Worm (Caenorhabditis elegans) whole organism, L1 larva: ENCODE data around the gene C45B2.2.

Experiments used
- C04F5.9 ChIP-seq: sonication (generic microtip); optimal IDR thresholded peaks from 2 replicates; lab custom pipeline; 2016; ENCODE audit warnings: missing genetic modification characterization, missing compliant biosample characterization
- C16A3.4 ChIP-seq: fragments of 150-350 bp; optimal IDR thresholded peaks from 2 replicates; lab custom pipeline; 2014; ENCODE audit warnings: missing biosample characterization, missing genetic modification characterization
- C34B4.2 ChIP-seq: sonication (generic microtip); optimal IDR thresholded peaks from 2 replicates; lab custom pipeline; 2017; ENCODE audit warnings: mild to moderate bottlenecking, missing genetic modification characterization, missing compliant biosample characterization
- F16B12.6 ChIP-seq: fragments of 150-350 bp; optimal IDR thresholded peaks from 2 replicates; lab custom pipeline; 2014; ENCODE audit warnings: missing biosample characterization, missing genetic modification characterization
- aly-2 ChIP-seq: fragments of 150-350 bp; optimal IDR thresholded peaks from 2 replicates; lab custom pipeline; 2014; ENCODE audit warnings: missing biosample characterization, missing genetic modification characterization
- ama-1 ChIP-seq: fragments of 150-350 bp; optimal IDR thresholded peaks from 2 replicates; lab custom pipeline; 2014
- blmp-1 ChIP-seq: fragments of 150-350 bp; optimal IDR thresholded peaks from 2 replicates; lab custom pipeline; 2014; ENCODE audit warnings: missing biosample characterization, missing genetic modification characterization
- ceh-63 ChIP-seq: fragments of 200-800 bp; sonication (Bioruptor generic); optimal IDR thresholded peaks from 2 replicates; lab custom pipeline; 2018; ENCODE audit warnings: mild to moderate bottlenecking, missing genetic modification characterization, missing compliant biosample characterization
- ceh-8 ChIP-seq: fragments of 200-800 bp; sonication (Bioruptor generic); optimal IDR thresholded peaks from 2 replicates; lab custom pipeline; 2018; ENCODE audit warnings: mild to moderate bottlenecking, missing genetic modification characterization, moderate library complexity, missing compliant biosample characterization
- ceh-82 ChIP-seq, 3 experiments: fragments of 150-350 bp in 1 of 3; sonication (generic microtip) in 2 of 3; optimal IDR thresholded peaks; 2 replicates each; lab custom pipeline; 2014 to 2017; ENCODE audit warnings: missing biosample characterization in 3 of 3, missing genetic modification characterization in 3 of 3
- ceh-90 ChIP-seq: sonication (generic microtip); optimal IDR thresholded peaks from 2 replicates; lab custom pipeline; 2016; ENCODE audit warnings: missing genetic modification characterization, missing compliant biosample characterization
- ces-1 ChIP-seq: fragments of 150-350 bp; optimal IDR thresholded peaks from 2 replicates; lab custom pipeline; 2014; ENCODE audit warnings: missing biosample characterization, missing genetic modification reagents, missing genetic modification characterization
- dpl-1 ChIP-seq, 3 experiments: fragments of 150-350 bp in 2 of 3; sonication (generic microtip) in 1 of 3; optimal IDR thresholded peaks; 2 replicates each; lab custom pipeline; 2014 to 2017; ENCODE audit warnings: missing biosample characterization in 3 of 3, missing genetic modification characterization in 3 of 3, missing genetic modification reagents in 3 of 3
- dsc-1 ChIP-seq: sonication (generic microtip); optimal IDR thresholded peaks from 2 replicates; lab custom pipeline; 2016; ENCODE audit warnings: mild to moderate bottlenecking, missing genetic modification characterization, missing compliant biosample characterization
- efl-3 ChIP-seq: fragments of 200-800 bp; sonication (Bioruptor generic); optimal IDR thresholded peaks from 2 replicates; lab custom pipeline; 2018; ENCODE audit warnings: mild to moderate bottlenecking, missing genetic modification characterization, missing compliant biosample characterization
- egl-13 ChIP-seq: sonication (generic microtip); optimal IDR thresholded peaks from 2 replicates; lab custom pipeline; 2016; ENCODE audit warnings: missing genotype, missing genetic modification reagents, missing genetic modification characterization, missing compliant biosample characterization
- egl-27 ChIP-seq, 2 experiments: fragments of 150-350 bp in 1 of 2; sonication (generic microtip); optimal IDR thresholded peaks; 3 replicates each; lab custom pipeline; 2017 to 2018; ENCODE audit warnings: missing biosample characterization in 2 of 2, missing genetic modification characterization in 2 of 2, missing genetic modification reagents in 2 of 2
- elt-2 ChIP-seq: sonication (generic microtip); optimal IDR thresholded peaks from 2 replicates; lab custom pipeline; 2016; ENCODE audit warnings: missing genetic modification characterization, mild to moderate bottlenecking, inconsistent platforms, missing compliant biosample characterization, missing genetic modification reagents
- elt-3 ChIP-seq, 6 experiments: fragments of 150-350 bp in 1 of 6; sonication (generic microtip); optimal IDR thresholded peaks; 2 replicates each; lab custom pipeline; 2017 to 2018; ENCODE audit warnings: missing biosample characterization in 6 of 6, missing genetic modification characterization in 6 of 6, inconsistent platforms in 1 of 6
- ets-5 ChIP-seq: fragments of 200-800 bp; sonication (Bioruptor generic); IDR thresholded peaks from 2 replicates; pipeline ENCODE4 v1.3.6; 2022; ENCODE audit warnings: missing genetic modification characterization, missing compliant biosample characterization
- fkh-10 ChIP-seq: sonication (generic microtip); optimal IDR thresholded peaks from 2 replicates; lab custom pipeline; 2017; ENCODE audit warnings: missing biosample characterization, missing genetic modification reagents, missing genetic modification characterization
- fkh-4 ChIP-seq: sonication (generic microtip); optimal IDR thresholded peaks from 2 replicates; lab custom pipeline; 2016; ENCODE audit warnings: missing compliant biosample characterization, missing genetic modification characterization, borderline replicate concordance
- fos-1 ChIP-seq: fragments of 150-350 bp; optimal IDR thresholded peaks from 2 replicates; lab custom pipeline; 2014; ENCODE audit warnings: missing biosample characterization, missing genetic modification characterization
- grh-1 ChIP-seq: fragments of 200-800 bp; sonication (Bioruptor generic); IDR thresholded peaks from 2 replicates; pipeline ENCODE4 v1.3.6; 2022; ENCODE audit warnings: missing genetic modification reagents, missing genetic modification characterization, missing compliant biosample characterization
- hlh-17 ChIP-seq: fragments of 200-800 bp; sonication (Bioruptor generic); optimal IDR thresholded peaks from 2 replicates; lab custom pipeline; 2018; ENCODE audit warnings: missing genetic modification characterization, mild to moderate bottlenecking, missing compliant biosample characterization, moderate library complexity, borderline replicate concordance
- hlh-4 ChIP-seq: sonication (generic microtip); optimal IDR thresholded peaks from 2 replicates; lab custom pipeline; 2016; ENCODE audit warnings: mild to moderate bottlenecking, missing genetic modification characterization, missing compliant biosample characterization
- hpl-2 ChIP-seq: fragments of 150-350 bp; optimal IDR thresholded peaks from 2 replicates; lab custom pipeline; 2014; ENCODE audit warnings: missing biosample characterization, missing genetic modification reagents, missing genetic modification characterization
- isw-1 ChIP-seq: fragments of 200-800 bp; sonication (Bioruptor generic); IDR thresholded peaks from 2 replicates; pipeline ENCODE4 v1.3.6; 2022; ENCODE audit warnings: missing genetic modification characterization, missing compliant biosample characterization
- jun-1 ChIP-seq: fragments of 150-350 bp; optimal IDR thresholded peaks from 2 replicates; lab custom pipeline; 2014; ENCODE audit warnings: missing biosample characterization, missing genetic modification reagents, missing genetic modification characterization
- lin-39 ChIP-seq: fragments of 150-350 bp; optimal IDR thresholded peaks from 2 replicates; lab custom pipeline; 2014; ENCODE audit warnings: missing biosample characterization, missing genetic modification reagents, missing genetic modification characterization
- mab-9 ChIP-seq: fragments of 200-800 bp; sonication (Bioruptor generic); IDR thresholded peaks from 2 replicates; pipeline ENCODE4 v1.3.6; 2022; ENCODE audit warnings: missing genetic modification reagents, missing genetic modification characterization, missing compliant biosample characterization
- nhr-12 ChIP-seq: sonication (generic microtip); optimal IDR thresholded peaks from 2 replicates; lab custom pipeline; 2017; ENCODE audit warnings: missing biosample characterization, missing genetic modification characterization
- nhr-19 ChIP-seq: fragments of 200-800 bp; sonication (Bioruptor generic); conservative IDR thresholded peaks from 2 replicates; pipeline ENCODE4 v1.3.6; 2022; ENCODE audit warnings: missing genetic modification characterization, missing compliant biosample characterization
- nhr-47 ChIP-seq: sonication (generic microtip); optimal IDR thresholded peaks from 2 replicates; lab custom pipeline; 2016; ENCODE audit warnings: mild to moderate bottlenecking, missing genetic modification characterization, moderate library complexity, missing compliant biosample characterization
- nhr-76 ChIP-seq: sonication (generic microtip); optimal IDR thresholded peaks from 2 replicates; lab custom pipeline; 2017; ENCODE audit warnings: missing biosample characterization, missing genetic modification characterization
- nhr-84 ChIP-seq: sonication (generic microtip); optimal IDR thresholded peaks from 2 replicates; lab custom pipeline; 2017; ENCODE audit warnings: missing biosample characterization, missing genetic modification characterization
- nhr-85 ChIP-seq: sonication (generic microtip); peaks from one replicate; lab custom pipeline; 2016; ENCODE audit warnings: missing genetic modification characterization, inconsistent platforms, missing compliant biosample characterization
- nhr-90 ChIP-seq: sonication (generic microtip); optimal IDR thresholded peaks from 2 replicates; lab custom pipeline; 2016; ENCODE audit warnings: mild to moderate bottlenecking, missing genetic modification characterization, missing compliant biosample characterization; ENCODE audit not compliant: poor library complexity
- pag-3 ChIP-seq: sonication (generic microtip); optimal IDR thresholded peaks from 2 replicates; lab custom pipeline; 2017; ENCODE audit warnings: missing genetic modification characterization, mild to moderate bottlenecking, missing compliant biosample characterization, antibody characterized with exemption, borderline replicate concordance; ENCODE audit not compliant: insufficient read depth
- pax-3 ChIP-seq: fragments of 200-800 bp; sonication (Bioruptor generic); optimal IDR thresholded peaks from 2 replicates; lab custom pipeline; 2018; ENCODE audit warnings: mild to moderate bottlenecking, missing genetic modification characterization, moderate library complexity, missing compliant biosample characterization
- pqm-1 ChIP-seq: sonication (generic microtip); optimal IDR thresholded peaks from 3 replicates; lab custom pipeline; 2017; ENCODE audit warnings: missing biosample characterization, missing genetic modification characterization
- snpc-4 ChIP-seq: fragments of 150-350 bp; optimal IDR thresholded peaks from 2 replicates; lab custom pipeline; 2014; ENCODE audit warnings: missing biosample characterization, missing genetic modification characterization
- sox-4 ChIP-seq: sonication (generic microtip); optimal IDR thresholded peaks from 2 replicates; lab custom pipeline; 2016; ENCODE audit warnings: missing genetic modification characterization, missing compliant biosample characterization
- sptf-1 ChIP-seq: fragments of 150-350 bp; optimal IDR thresholded peaks from 2 replicates; lab custom pipeline; 2014; ENCODE audit warnings: missing biosample characterization, missing genetic modification characterization
- sup-37 ChIP-seq: fragments of 200-800 bp; sonication (Bioruptor generic); optimal IDR thresholded peaks from 2 replicates; lab custom pipeline; 2018; ENCODE audit warnings: mild to moderate bottlenecking, missing genetic modification characterization, missing compliant biosample characterization
- tlp-1 ChIP-seq: fragments of 150-350 bp; optimal IDR thresholded peaks from 2 replicates; lab custom pipeline; 2014; ENCODE audit warnings: missing biosample characterization, missing genetic modification characterization
- unc-130 ChIP-seq: fragments of 150-350 bp; optimal IDR thresholded peaks from 2 replicates; lab custom pipeline; 2017; ENCODE audit warnings: missing biosample characterization, missing genetic modification characterization, inconsistent platforms
- unc-62 ChIP-seq: fragments of 150-350 bp; optimal IDR thresholded peaks from 2 replicates; lab custom pipeline; 2014; ENCODE audit warnings: missing biosample characterization, missing genetic modification reagents, missing genetic modification characterization
- unc-86 ChIP-seq: sonication (generic microtip); optimal IDR thresholded peaks from 2 replicates; lab custom pipeline; 2016; ENCODE audit warnings: missing genetic modification characterization, missing compliant biosample characterization
- unc-98 ChIP-seq: fragments of 200-800 bp; sonication (Bioruptor generic); IDR thresholded peaks from 2 replicates; pipeline ENCODE4 v1.3.6; 2022; ENCODE audit warnings: missing genetic modification characterization, missing compliant biosample characterization
- xbp-1 ChIP-seq: sonication (generic microtip); optimal IDR thresholded peaks from 2 replicates; lab custom pipeline; 2016; ENCODE audit warnings: missing genetic modification characterization, missing compliant biosample characterization
- ztf-11 ChIP-seq, 2 experiments: sonication (generic microtip); optimal IDR thresholded peaks; 2 replicates each; lab custom pipeline; 2016 to 2017; ENCODE audit warnings: missing genetic modification characterization in 2 of 2, missing biosample characterization in 1 of 2, missing compliant biosample characterization in 1 of 2
- ztf-4 ChIP-seq: fragments of 150-350 bp; optimal IDR thresholded peaks from 2 replicates; lab custom pipeline; 2014; ENCODE audit warnings: missing biosample characterization, missing genetic modification characterization

C45B2.2 gene

ce11 chrX:6041995-6042481, 42.5 kb upstream of the C45B2.2 start:
- TF ChIP-seq C34B4.2 (no peak), elt-2 (tag; lab: Kevin White, UChicago) (peak; percentile 78), dpl-1 (GFP tag; optimal IDR thresholded peaks at IDR 0.05; lab: Kevin White, UChicago) (peak in 1 of 3 experiments; percentile 43), fkh-4 (tag; lab: Kevin White, UChicago) (no peak), efl-3 (GFP tag; lab: Kevin White, UChicago) (no peak), tlp-1 (tag; lab: Kevin White, UChicago) (no peak), mab-9 (GFP tag; lab: Robert Waterston, UW) (no peak), ceh-90 (tag; lab: Kevin White, UChicago) (no peak), sox-4 (tag; lab: Kevin White, UChicago) (no peak), nhr-90 (tag; lab: Kevin White, UChicago) (peak; percentile 82), unc-130 (peak; percentile 85), sptf-1 (tag; lab: Kevin White, UChicago) (no peak), fkh-10 (GFP tag; lab: Kevin White, UChicago) (no peak), fos-1 (peak; percentile 35), nhr-47 (tag; lab: Kevin White, UChicago) (peak; percentile 60), dsc-1 (no peak), ceh-63 (no peak), ztf-11 (tag; optimal IDR thresholded peaks at IDR 0.05; lab: Kevin White, UChicago) (no peak), sup-37 (GFP tag; lab: Kevin White, UChicago) (no peak), nhr-85 (tag; lab: Kevin White, UChicago) (peak; percentile 94), blmp-1 (tag; lab: Kevin White, UChicago) (peak; percentile 91), pag-3 (tag; lab: Kevin White, UChicago) (peak; percentile 15), C04F5.9 (tag; lab: Kevin White, UChicago) (no peak), F16B12.6 (tag; lab: Kevin White, UChicago) (no peak), unc-86 (tag; lab: Kevin White, UChicago) (no peak), xbp-1 (tag; lab: Kevin White, UChicago) (peak; percentile 77), jun-1 (tag; lab: Kevin White, UChicago) (peak; percentile 76), nhr-84 (tag; lab: Kevin White, UChicago) (no peak), nhr-76 (tag; lab: Kevin White, UChicago) (no peak), ama-1 (lab: Kevin White, UChicago) (no peak), nhr-12 (tag; lab: Kevin White, UChicago) (no peak), elt-3 (tag; optimal IDR thresholded peaks at IDR 0.05; lab: Kevin White, UChicago) (peak; percentile 45 to 89 (median 70)), aly-2 (tag; lab: Kevin White, UChicago) (no peak), pqm-1 (no peak), snpc-4 (no peak), ces-1 (GFP tag; lab: Kevin White, UChicago) (no peak), hlh-17 (GFP tag; lab: Kevin White, UChicago) (no peak), egl-27 (tag; optimal IDR thresholded peaks at IDR 0.05; lab: Kevin White, UChicago) (peak; percentile 9 to 16), ceh-82 (tag; optimal IDR thresholded peaks at IDR 0.05; lab: Kevin White, UChicago) (no peak), hpl-2 (GFP tag; lab: Kevin White, UChicago) (no peak), ztf-4 (tag; lab: Kevin White, UChicago) (peak; percentile 23), grh-1 (peak; percentile 53; the same call in 1 of the 2 replicates), C16A3.4 (peak; percentile 72), isw-1 (GFP tag; lab: Robert Waterston, UW) (no peak), nhr-19 (peak; percentile 72; the same call in 1 of the 2 replicates), hlh-4 (tag; lab: Kevin White, UChicago) (no peak), egl-13 (tag; lab: Kevin White, UChicago) (peak; percentile 12), pax-3 (tag; lab: Kevin White, UChicago) (no peak), ets-5 (GFP tag; lab: Robert Waterston, UW) (no peak), unc-98 (GFP tag; lab: Robert Waterston, UW) (no peak), ceh-8 (GFP tag; lab: Kevin White, UChicago) (no peak), lin-39 (tag; lab: Kevin White, UChicago) (no peak), unc-62 (GFP tag; lab: Kevin White, UChicago) (no peak)
